Worm (Caenorhabditis elegans) whole organism, L4 larva: ENCODE data around the gene C04F5.2.

Source experiments
- F37D6.2 ChIP-seq: sonication (generic microtip); optimal IDR thresholded peaks from 2 replicates; lab custom pipeline; 2016; ENCODE audit warnings: mild to moderate bottlenecking, missing genetic modification characterization, missing compliant biosample characterization
- Y48G9A.11 ChIP-seq: fragments of 200-800 bp; sonication (Bioruptor generic); IDR thresholded peaks from 2 replicates; pipeline ENCODE4 v1.3.6; 2022; ENCODE audit warnings: missing genetic modification reagents, missing genetic modification characterization, missing compliant biosample characterization
- Y5F2A.4 ChIP-seq: fragments of 200-800 bp; sonication (Bioruptor generic); optimal IDR thresholded peaks from 2 replicates; lab custom pipeline; 2018; ENCODE audit warnings: mild to moderate bottlenecking, missing genetic modification characterization, missing compliant biosample characterization
- aha-1 ChIP-seq: fragments of 150-350 bp; peaks from one replicate; lab custom pipeline; 2014; ENCODE audit warnings: missing biosample characterization, missing genetic modification characterization
- arid-1 ChIP-seq: fragments of 200-800 bp; sonication (Bioruptor generic); conservative IDR thresholded peaks from 2 replicates; pipeline ENCODE4 v1.3.6; 2022; ENCODE audit warnings: missing genetic modification reagents, missing genetic modification characterization, missing compliant biosample characterization
- ceh-32 ChIP-seq: sonication (generic microtip); optimal IDR thresholded peaks from 2 replicates; lab custom pipeline; 2016; ENCODE audit warnings: mild to moderate bottlenecking, missing genetic modification characterization, missing compliant biosample characterization; ENCODE audit not compliant: poor library complexity
- ceh-62 ChIP-seq: sonication (generic microtip); optimal IDR thresholded peaks from 2 replicates; lab custom pipeline; 2017; ENCODE audit warnings: missing biosample characterization, missing genetic modification characterization
- ces-1 ChIP-seq: fragments of 150-350 bp; sonication (generic microtip); optimal IDR thresholded peaks from 4 replicates; lab custom pipeline; 2014; ENCODE audit warnings: missing biosample characterization, missing genetic modification reagents, missing genetic modification characterization
- cey-2 ChIP-seq: sonication (generic microtip); optimal IDR thresholded peaks from 3 replicates; lab custom pipeline; 2017; ENCODE audit warnings: missing genetic modification characterization, mild to moderate bottlenecking, missing compliant biosample characterization, antibody characterized with exemption, borderline replicate concordance; ENCODE audit not compliant: insufficient read depth
- ctbp-1 ChIP-seq: fragments of 200-800 bp; sonication (Bioruptor generic); IDR thresholded peaks from 2 replicates; pipeline ENCODE4 v1.3.6; 2022; ENCODE audit warnings: missing genetic modification reagents, missing genetic modification characterization, missing compliant biosample characterization
- daf-16 ChIP-seq, 3 experiments: sonication (generic microtip); optimal IDR thresholded peaks; 2 replicates each; lab custom pipeline; 2016 to 2017; ENCODE audit warnings: missing genetic modification characterization in 3 of 3, missing genetic modification reagents in 3 of 3, mild to moderate bottlenecking in 2 of 3, missing compliant biosample characterization in 2 of 3, missing biosample characterization in 1 of 3, moderate library complexity in 1 of 3
- daf-8 ChIP-seq: fragments of 200-800 bp; sonication (Bioruptor generic); IDR thresholded peaks from 2 replicates; pipeline ENCODE4 v1.3.6; 2022; ENCODE audit warnings: missing genetic modification characterization, missing compliant biosample characterization
- dmd-6 ChIP-seq: fragments of 200-800 bp; sonication (Bioruptor generic); IDR thresholded peaks from 2 replicates; pipeline ENCODE4 v1.3.6; 2022; ENCODE audit warnings: missing genetic modification reagents, missing genetic modification characterization, missing compliant biosample characterization
- dpl-1 ChIP-seq: fragments of 150-350 bp; optimal IDR thresholded peaks from 2 replicates; lab custom pipeline; 2014; ENCODE audit warnings: missing biosample characterization, missing genetic modification reagents, missing genetic modification characterization
- dve-1 ChIP-seq: sonication (generic microtip); optimal IDR thresholded peaks from 2 replicates; lab custom pipeline; 2017; ENCODE audit warnings: antibody characterized with exemption, mild to moderate bottlenecking, missing genetic modification characterization, missing compliant biosample characterization; ENCODE audit not compliant: insufficient read depth
- fkh-10 ChIP-seq: fragments of 150-350 bp; optimal IDR thresholded peaks from 2 replicates; lab custom pipeline; 2014; ENCODE audit warnings: missing biosample characterization, missing genetic modification reagents, missing genetic modification characterization
- hif-1 ChIP-seq, 2 experiments: sonication (generic microtip); optimal IDR thresholded peaks; 2 replicates each; lab custom pipeline; 2016 to 2017; ENCODE audit warnings: missing compliant biosample characterization in 2 of 2, missing genetic modification characterization in 2 of 2, missing genetic modification reagents in 2 of 2, missing genotype in 2 of 2, mild to moderate bottlenecking in 1 of 2
- hlh-11 ChIP-seq: fragments of 200-800 bp; sonication (Bioruptor generic); optimal IDR thresholded peaks from 2 replicates; lab custom pipeline; 2018; ENCODE audit warnings: mild to moderate bottlenecking, missing genetic modification characterization, missing compliant biosample characterization
- hlh-30 ChIP-seq: sonication (generic microtip); optimal IDR thresholded peaks from 2 replicates; lab custom pipeline; 2017; ENCODE audit warnings: antibody characterized with exemption, mild to moderate bottlenecking, missing genetic modification characterization, missing compliant biosample characterization; ENCODE audit not compliant: insufficient read depth
- hmg-1.1 ChIP-seq: fragments of 200-800 bp; sonication (Bioruptor generic); IDR thresholded peaks from 2 replicates; pipeline ENCODE4 v1.3.6; 2022; ENCODE audit warnings: missing genetic modification reagents, missing genetic modification characterization, missing compliant biosample characterization
- lin-1 ChIP-seq: fragments of 200-800 bp; sonication (Bioruptor generic); IDR thresholded peaks from 2 replicates; pipeline ENCODE4 v1.3.6; 2022; ENCODE audit warnings: missing genetic modification reagents, missing genetic modification characterization, missing compliant biosample characterization
- lin-13 ChIP-seq: fragments of 150-350 bp; optimal IDR thresholded peaks from 2 replicates; lab custom pipeline; 2014; ENCODE audit warnings: missing biosample characterization, missing genetic modification reagents, missing genetic modification characterization
- lin-39 ChIP-seq: fragments of 150-350 bp; optimal IDR thresholded peaks from 2 replicates; lab custom pipeline; 2014; ENCODE audit warnings: missing biosample characterization, missing genetic modification reagents, missing genetic modification characterization
- lsy-2 ChIP-seq, 2 experiments: fragments of 150-350 bp in 1 of 2; sonication (generic microtip) in 1 of 2; optimal IDR thresholded peaks; 2 replicates each; lab custom pipeline; 2014 to 2017; ENCODE audit warnings: missing biosample characterization in 2 of 2, missing genetic modification characterization in 2 of 2
- madf-5 ChIP-seq, 2 experiments: fragments of 200-800 bp; sonication (Bioruptor generic); IDR thresholded peaks; 2 replicates each; pipeline ENCODE4 v1.3.6; 2022; ENCODE audit warnings: missing compliant biosample characterization in 2 of 2, missing genetic modification characterization in 2 of 2
- mdl-1 ChIP-seq, 2 experiments: fragments of 150-350 bp in 1 of 2; sonication (generic microtip) in 1 of 2; optimal IDR thresholded peaks; 2 replicates each; lab custom pipeline; 2014 to 2017; ENCODE audit warnings: missing biosample characterization in 2 of 2, missing genetic modification characterization in 2 of 2
- mdt-29 ChIP-seq: fragments of 200-800 bp; sonication (Bioruptor generic); IDR thresholded peaks from 2 replicates; pipeline ENCODE4 v1.3.6; 2022; ENCODE audit warnings: missing genetic modification reagents, missing genetic modification characterization, missing compliant biosample characterization
- mep-1 ChIP-seq: fragments of 150-350 bp; sonication (generic microtip); optimal IDR thresholded peaks from 3 replicates; lab custom pipeline; 2014; ENCODE audit warnings: missing biosample characterization, missing genetic modification characterization
- mes-2 ChIP-seq: sonication (generic microtip); optimal IDR thresholded peaks from 2 replicates; lab custom pipeline; 2016; ENCODE audit warnings: missing genotype, mild to moderate bottlenecking, missing genetic modification characterization, missing compliant biosample characterization; ENCODE audit not compliant: poor library complexity, severe bottlenecking
- mxl-3 ChIP-seq: fragments of 200-800 bp; sonication (Bioruptor generic); optimal IDR thresholded peaks from 2 replicates; lab custom pipeline; 2018; ENCODE audit warnings: mild to moderate bottlenecking, missing genetic modification characterization, missing compliant biosample characterization
- nhr-10 ChIP-seq: fragments of 150-350 bp; optimal IDR thresholded peaks from 2 replicates; lab custom pipeline; 2014; ENCODE audit warnings: missing biosample characterization, missing genetic modification characterization
- nhr-11 ChIP-seq: fragments of 150-350 bp; optimal IDR thresholded peaks from 2 replicates; lab custom pipeline; 2014; ENCODE audit warnings: missing biosample characterization, missing genetic modification characterization
- nhr-25 ChIP-seq: sonication (generic microtip); optimal IDR thresholded peaks from 2 replicates; lab custom pipeline; 2017; ENCODE audit warnings: missing genetic modification characterization, mild to moderate bottlenecking, missing compliant biosample characterization, antibody characterized with exemption, moderate library complexity, borderline replicate concordance; ENCODE audit not compliant: insufficient read depth
- nhr-28 ChIP-seq: fragments of 150-350 bp; optimal IDR thresholded peaks from 2 replicates; lab custom pipeline; 2014; ENCODE audit warnings: missing biosample characterization, missing genetic modification characterization
- nhr-48 ChIP-seq: sonication (generic microtip); optimal IDR thresholded peaks from 2 replicates; lab custom pipeline; 2016; ENCODE audit warnings: mild to moderate bottlenecking, missing genetic modification characterization, missing compliant biosample characterization
- nhr-6 ChIP-seq: fragments of 150-350 bp; optimal IDR thresholded peaks from 2 replicates; lab custom pipeline; 2014; ENCODE audit warnings: missing biosample characterization, missing genetic modification characterization
- nhr-77 ChIP-seq: fragments of 150-350 bp; optimal IDR thresholded peaks from 2 replicates; lab custom pipeline; 2014; ENCODE audit warnings: missing biosample characterization, missing genetic modification characterization
- pqm-1 ChIP-seq: sonication (generic microtip); optimal IDR thresholded peaks from 2 replicates; lab custom pipeline; 2017; ENCODE audit warnings: missing biosample characterization, missing genetic modification characterization
- rbr-2 ChIP-seq: sonication (generic microtip); optimal IDR thresholded peaks from 2 replicates; lab custom pipeline; 2016; ENCODE audit warnings: missing genotype, missing genetic modification characterization, missing compliant biosample characterization
- set-16 ChIP-seq: fragments of 200-800 bp; sonication (Bioruptor generic); IDR thresholded peaks from 2 replicates; pipeline ENCODE4 v1.3.6; 2022; ENCODE audit warnings: missing genetic modification reagents, missing genetic modification characterization, missing compliant biosample characterization
- snpc-1.2 ChIP-seq: fragments of 200-800 bp; sonication (Bioruptor generic); IDR thresholded peaks from 2 replicates; pipeline ENCODE4 v1.3.6; 2022; ENCODE audit warnings: missing genetic modification reagents, missing genetic modification characterization, missing compliant biosample characterization
- spr-1 ChIP-seq: sonication (generic microtip); optimal IDR thresholded peaks from 2 replicates; lab custom pipeline; 2016; ENCODE audit warnings: mild to moderate bottlenecking, missing genetic modification characterization, missing compliant biosample characterization
- unc-62 ChIP-seq, 3 experiments: fragments of 150-350 bp in 1 of 3; sonication (generic microtip); optimal IDR thresholded peaks in 2 of 3; peaks in 1 of 3; 1 replicate in 1 of 3; 2 replicates in 2 of 3; lab custom pipeline; 2014 to 2017; ENCODE audit warnings: missing biosample characterization in 3 of 3, missing genetic modification characterization in 3 of 3, missing genetic modification reagents in 3 of 3, missing genotype in 1 of 3
- vab-7 ChIP-seq: fragments of 200-800 bp; sonication (Bioruptor generic); IDR thresholded peaks from 2 replicates; pipeline ENCODE4 v1.3.6; 2022; ENCODE audit warnings: missing genetic modification reagents, missing genetic modification characterization, missing compliant biosample characterization
- zfp-2 ChIP-seq: sonication (generic microtip); optimal IDR thresholded peaks from 2 replicates; lab custom pipeline; 2016; ENCODE audit warnings: mild to moderate bottlenecking, missing genetic modification characterization, missing compliant biosample characterization

Gene C04F5.2

DNA sequence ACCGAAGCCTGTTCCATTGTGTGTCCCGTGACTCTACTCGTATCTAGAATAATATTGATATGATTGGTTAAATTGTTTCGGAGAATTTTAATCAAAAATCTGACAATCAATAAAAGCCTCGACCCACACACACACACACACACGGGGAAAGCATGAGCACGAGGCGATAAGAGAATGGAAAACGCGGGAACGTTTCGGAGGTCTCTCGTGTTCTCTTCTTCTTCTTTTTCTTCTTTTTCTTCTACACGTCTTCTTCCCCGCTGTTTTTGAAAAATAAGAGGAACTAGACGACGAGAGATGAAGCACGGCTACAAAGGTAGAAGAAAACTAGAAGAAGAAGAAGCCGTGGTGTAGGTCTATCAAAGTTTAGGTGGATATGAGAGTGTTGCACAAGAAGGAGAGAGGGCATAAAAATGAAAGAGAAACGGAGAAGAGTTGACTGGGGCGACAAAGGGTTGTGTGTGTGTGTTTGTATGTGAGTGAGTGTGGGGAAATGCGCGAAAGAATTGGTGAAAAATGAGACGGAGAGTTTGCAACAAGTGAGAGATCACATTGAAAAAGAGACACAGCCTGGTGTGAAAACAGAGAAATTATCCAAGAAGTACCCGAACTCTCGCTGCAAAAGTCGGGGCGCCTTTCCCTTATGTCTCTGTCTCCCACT is 32.0 kb downstream of the C04F5.2 start, which contains the start of gene mlk-1:
mlk-1 (minus strand) TSS at position 51 of the 661 bp plus-strand sequence.
- peak; percentile 77 for TF ChIP-seq hlh-11
- peak; percentile 26 for TF ChIP-seq pqm-1 (tag; lab: Kevin White, UChicago)
- TF ChIP-seq mep-1 (tag; lab: Kevin White, UChicago) = peak; percentile 75
- peak; percentile 88 for TF ChIP-seq nhr-28 (tag; lab: Kevin White, UChicago)
- peak; percentile 28 for TF ChIP-seq nhr-77 (tag; lab: Kevin White, UChicago)
- peak; percentile 62 for TF ChIP-seq dve-1 (tag; lab: Kevin White, UChicago)
- no peak for TF ChIP-seq ces-1 (GFP tag; lab: Kevin White, UChicago)
- no peak for TF ChIP-seq zfp-2 (tag; lab: Kevin White, UChicago)
- TF ChIP-seq lsy-2 (tag; optimal IDR thresholded peaks at IDR 0.05; lab: Kevin White, UChicago) = peak; percentile 59 to 64
- no peak for TF ChIP-seq lin-13
- TF ChIP-seq nhr-48 (tag; lab: Kevin White, UChicago) = peak; percentile 43
- TF ChIP-seq lin-39 (tag; lab: Kevin White, UChicago) = no peak
- peak; percentile 12 for TF ChIP-seq spr-1 (tag; lab: Kevin White, UChicago)
- TF ChIP-seq madf-5 (GFP tag; IDR thresholded peaks at IDR 0.05; lab: Robert Waterston, UW) = no peak
- TF ChIP-seq snpc-1.2 (GFP tag; lab: Robert Waterston, UW) = no peak
- TF ChIP-seq vab-7 = no peak
- peak; percentile 37; the same call in 1 of the 2 replicates for TF ChIP-seq ctbp-1 (GFP tag; lab: Robert Waterston, UW)
- TF ChIP-seq Y48G9A.11 = no peak
- peak; percentile 63 for TF ChIP-seq fkh-10 (GFP tag; lab: Kevin White, UChicago)
- no peak for TF ChIP-seq daf-16 (GFP tag; optimal IDR thresholded peaks at IDR 0.05; lab: Kevin White, UChicago)
- TF ChIP-seq daf-16 (tag; optimal IDR thresholded peaks at IDR 0.05; lab: Kevin White, UChicago) = peak; percentile 31
- TF ChIP-seq daf-8 (GFP tag; lab: Robert Waterston, UW) = no peak
- peak; percentile 40 for TF ChIP-seq nhr-6
- TF ChIP-seq lin-1 (GFP tag; lab: Robert Waterston, UW) = 0 out of 2 replicates have a peak, but pooled peaks have one; percentile 18
- peak; percentile 85 for TF ChIP-seq nhr-11 (tag; lab: Kevin White, UChicago)
- TF ChIP-seq rbr-2 (tag; lab: Kevin White, UChicago) = peak; percentile 78
- TF ChIP-seq mdl-1 (tag; optimal IDR thresholded peaks at IDR 0.05; lab: Kevin White, UChicago) = peak in 1 of 2 experiments; percentile 95
- peak; percentile 70 for TF ChIP-seq dmd-6
- peak; percentile 34 for TF ChIP-seq mes-2 (tag; lab: Kevin White, UChicago)
- no peak for TF ChIP-seq cey-2 (tag; lab: Kevin White, UChicago)
- peak; percentile 15 for TF ChIP-seq dpl-1 (GFP tag; lab: Kevin White, UChicago)
- peak; percentile 44; the same call in 1 of the 2 replicates for TF ChIP-seq arid-1 (GFP tag; lab: Robert Waterston, UW)
- TF ChIP-seq hlh-30 (tag; lab: Kevin White, UChicago) = peak; percentile 96
- TF ChIP-seq hmg-1.1 (GFP tag; lab: Robert Waterston, UW) = peak; percentile 56; the same call in 1 of the 2 replicates
- TF ChIP-seq ceh-62 (tag; lab: Kevin White, UChicago) = no peak
- peak in 1 of 2 experiments; percentile 64 for TF ChIP-seq hif-1 (tag; optimal IDR thresholded peaks at IDR 0.05; lab: Kevin White, UChicago)
- TF ChIP-seq aha-1 = peak; percentile 96
- no peak for TF ChIP-seq Y5F2A.4 (GFP tag; lab: Kevin White, UChicago)
- TF ChIP-seq ceh-32 = no peak
- TF ChIP-seq set-16 (GFP tag; lab: Robert Waterston, UW) = peak; percentile 46; the same call in 1 of the 2 replicates
- peak; percentile 54; the same call in 1 of the 2 replicates for TF ChIP-seq mdt-29 (GFP tag; lab: Robert Waterston, UW)
- TF ChIP-seq F37D6.2 (tag; lab: Kevin White, UChicago) = peak; percentile 32
- TF ChIP-seq mxl-3 (GFP tag; lab: Kevin White, UChicago) = peak; percentile 41
- peak; percentile 36 for TF ChIP-seq nhr-10
- peak in 1 of 2 experiments; percentile 99 for TF ChIP-seq unc-62 (GFP tag; optimal IDR thresholded peaks at IDR 0.05 in 1 of 2; lab: Kevin White, UChicago)
- no peak for TF ChIP-seq unc-62 (tag; optimal IDR thresholded peaks at IDR 0.05; lab: Kevin White, UChicago)
- TF ChIP-seq nhr-25 (tag; lab: Kevin White, UChicago) = peak; percentile 60
